Worm (Caenorhabditis elegans): ENCODE data around the gene col-146.

The col-146 gene

DNA sequence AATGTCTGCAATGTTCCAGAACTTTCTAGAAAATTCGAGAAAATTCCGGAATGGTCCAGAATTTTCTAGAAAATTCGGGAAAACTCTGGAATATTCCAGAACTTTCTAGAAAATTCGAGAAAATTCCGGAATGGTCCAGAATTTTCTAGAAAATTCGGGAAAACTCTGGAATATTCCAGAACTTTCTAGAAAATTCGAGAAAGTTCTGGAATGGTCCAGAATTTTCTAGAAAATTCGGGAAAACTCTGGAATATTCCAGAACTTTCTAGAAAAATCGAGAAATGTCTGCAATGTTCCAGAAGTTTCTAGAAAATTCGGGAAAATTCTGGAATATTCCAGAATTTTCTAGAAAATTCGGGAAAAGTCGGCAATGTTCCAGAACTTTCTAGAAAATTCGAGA, 26.3 kb upstream of the col-146 start:
- 0 out of 2 replicates have a peak, but pooled peaks have one; percentile 47 for TF ChIP-seq pes-1 (GFP tag; IDR thresholded peaks at IDR 0.05)

DNA sequence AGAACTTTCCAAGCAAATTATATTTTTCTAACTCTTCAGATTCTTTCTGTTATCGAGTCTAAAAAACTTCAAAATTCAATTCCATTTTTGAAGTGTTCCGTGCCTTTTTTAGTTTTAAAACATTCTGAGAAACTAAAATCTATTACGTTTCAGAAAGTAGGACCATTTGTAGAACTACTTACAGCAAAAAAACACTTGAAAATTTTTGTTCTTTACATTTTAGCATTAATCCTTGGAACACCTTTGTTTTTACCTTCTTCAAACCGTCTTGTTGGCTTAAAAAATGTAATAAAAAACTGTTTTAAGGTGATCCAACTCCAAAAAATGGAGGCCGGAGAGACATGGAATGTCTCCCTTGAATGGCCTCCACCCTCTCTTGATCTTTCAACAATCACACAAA, 21.5 kb upstream of the col-146 start, which contains the start of gene dop-2:
Gene dop-2, plus strand, starts transcription at position 301 of the 400 bp plus-strand sequence.
- TF ChIP-seq hmg-4 (GFP tag; optimal IDR thresholded peaks at IDR 0.05) (no peak), ama-1 (optimal IDR thresholded peaks at IDR 0.05) (no peak), flt-1 (GFP tag; IDR thresholded peaks at IDR 0.05) (no peak), ceh-36 (tag; optimal IDR thresholded peaks at IDR 0.05) (no peak), ets-7 (tag; optimal IDR thresholded peaks at IDR 0.05) (no peak), ceh-13 (GFP tag; optimal IDR thresholded peaks at IDR 0.05) (no peak), hnd-1 (tag; optimal IDR thresholded peaks at IDR 0.05) (no peak), aly-1 (tag; optimal IDR thresholded peaks at IDR 0.05) (no peak), hmbx-1 (tag; optimal IDR thresholded peaks at IDR 0.05) (no peak), F13C5.2 (tag; optimal IDR thresholded peaks at IDR 0.05) (no peak)

DNA sequence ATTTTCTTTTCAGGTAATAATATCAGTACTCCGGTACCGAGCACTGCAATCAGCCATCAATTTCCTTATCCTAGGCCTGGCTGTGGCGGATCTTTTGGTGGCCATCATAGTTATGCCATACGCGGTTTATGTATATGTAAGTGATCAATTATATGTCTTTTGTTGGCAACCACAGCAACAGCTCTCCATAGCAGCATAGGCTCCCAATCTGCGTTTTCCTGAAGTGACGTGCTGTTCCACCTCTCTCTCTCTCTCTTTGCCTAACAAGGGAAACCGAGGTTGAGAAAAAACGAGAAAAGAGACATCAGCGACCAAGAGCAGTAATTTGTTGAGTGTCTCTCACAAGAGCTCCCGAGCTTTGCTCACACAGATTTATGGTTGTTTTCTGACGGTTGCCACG, 20.5 kb upstream of the col-146 start:
- TF ChIP-seq aly-1 (tag; optimal IDR thresholded peaks at IDR 0.05): no peak
- no peak for TF ChIP-seq ceh-36 (tag; optimal IDR thresholded peaks at IDR 0.05)
- no peak for TF ChIP-seq tbx-11 (GFP tag; IDR thresholded peaks at IDR 0.05)
- TF ChIP-seq ceh-13 (GFP tag; optimal IDR thresholded peaks at IDR 0.05): no peak
- TF ChIP-seq ama-1 (optimal IDR thresholded peaks at IDR 0.05): no peak
- no peak for TF ChIP-seq scrt-1 (GFP tag; IDR thresholded peaks at IDR 0.05)
- no peak for TF ChIP-seq hmg-4 (GFP tag; optimal IDR thresholded peaks at IDR 0.05)
- no peak for TF ChIP-seq sea-1 (GFP tag; conservative IDR thresholded peaks at IDR 0.05)

DNA sequence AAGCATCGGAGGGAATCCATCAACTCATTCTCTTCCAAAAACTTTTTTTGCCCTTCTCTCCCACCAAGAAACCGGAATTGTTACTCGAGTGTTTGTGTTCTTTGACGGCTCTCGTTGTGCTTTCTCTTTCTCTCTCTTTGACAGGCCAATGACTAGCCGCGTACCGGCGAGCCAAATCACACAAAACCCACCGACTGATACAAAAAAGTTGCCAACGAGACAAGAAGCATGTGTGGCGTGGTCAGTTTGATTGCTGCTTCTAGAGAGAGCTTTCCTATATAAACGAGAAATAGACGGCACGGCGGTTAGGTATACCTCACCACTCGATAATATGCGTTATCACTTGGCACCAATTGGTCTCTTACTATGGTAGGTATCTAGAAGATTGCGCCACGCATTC, 14.0 kb upstream of the col-146 start, which contains the start of gene pqn-63:
Gene pqn-63, plus strand, starts transcription at position 307 of the 400 bp plus-strand sequence.
- TF ChIP-seq tbx-37 (GFP tag; conservative IDR thresholded peaks at IDR 0.05): no peak
- TF ChIP-seq tbx-11 (GFP tag; IDR thresholded peaks at IDR 0.05): no peak
- no peak for TF ChIP-seq hmg-4 (GFP tag; optimal IDR thresholded peaks at IDR 0.05)
- TF ChIP-seq sea-1 (GFP tag; conservative IDR thresholded peaks at IDR 0.05): no peak
- TF ChIP-seq ceh-36 (tag; optimal IDR thresholded peaks at IDR 0.05): no peak
- TF ChIP-seq aly-1 (tag; optimal IDR thresholded peaks at IDR 0.05): no peak
- no peak for TF ChIP-seq tra-4 (tag; optimal IDR thresholded peaks at IDR 0.05)
- no peak for TF ChIP-seq hnd-1 (tag; optimal IDR thresholded peaks at IDR 0.05)
- no peak for TF ChIP-seq ama-1 (optimal IDR thresholded peaks at IDR 0.05)
- TF ChIP-seq F13C5.2 (tag; optimal IDR thresholded peaks at IDR 0.05): no peak
- TF ChIP-seq B0310.2 (tag; optimal IDR thresholded peaks at IDR 0.05): no peak
- no peak for TF ChIP-seq pes-1 (GFP tag; IDR thresholded peaks at IDR 0.05)
- TF ChIP-seq ets-7 (tag; optimal IDR thresholded peaks at IDR 0.05): no peak
- no peak for TF ChIP-seq hmbx-1 (tag; optimal IDR thresholded peaks at IDR 0.05)
- no peak for TF ChIP-seq scrt-1 (GFP tag; IDR thresholded peaks at IDR 0.05)
- no peak for TF ChIP-seq ceh-13 (GFP tag; optimal IDR thresholded peaks at IDR 0.05)
- TF ChIP-seq flt-1 (GFP tag; IDR thresholded peaks at IDR 0.05): no peak

DNA sequence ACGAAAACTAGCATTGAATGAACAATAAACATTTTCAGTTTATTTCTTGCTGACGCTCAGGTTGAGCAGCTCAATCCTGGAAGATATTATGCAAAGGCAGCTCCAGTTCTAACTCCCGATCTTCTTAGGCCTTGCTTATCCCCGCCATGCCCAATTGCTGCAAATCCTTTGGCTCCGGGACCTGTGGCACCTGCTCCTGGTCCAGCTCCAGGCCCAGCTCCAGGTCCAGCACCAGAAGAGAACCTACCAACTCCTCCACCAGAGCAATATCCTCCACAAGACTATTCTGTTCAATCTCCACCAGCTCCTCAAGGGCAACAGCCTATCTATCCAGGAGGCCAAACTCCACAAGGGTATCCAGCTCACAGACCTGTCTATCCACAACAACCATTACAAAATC, 13.6 kb upstream of the col-146 start:
- TF ChIP-seq pes-1 (GFP tag; IDR thresholded peaks at IDR 0.05) (no peak), B0310.2 (tag; optimal IDR thresholded peaks at IDR 0.05) (no peak), tbx-11 (GFP tag; IDR thresholded peaks at IDR 0.05) (no peak), aly-1 (tag; optimal IDR thresholded peaks at IDR 0.05) (no peak), hmg-4 (GFP tag; optimal IDR thresholded peaks at IDR 0.05) (no peak), tra-4 (tag; optimal IDR thresholded peaks at IDR 0.05) (no peak), ets-7 (tag; optimal IDR thresholded peaks at IDR 0.05) (no peak), hmbx-1 (tag; optimal IDR thresholded peaks at IDR 0.05) (no peak), ceh-13 (GFP tag; optimal IDR thresholded peaks at IDR 0.05) (no peak), hnd-1 (tag; optimal IDR thresholded peaks at IDR 0.05) (no peak), sea-1 (GFP tag; conservative IDR thresholded peaks at IDR 0.05) (no peak), scrt-1 (GFP tag; IDR thresholded peaks at IDR 0.05) (no peak), flt-1 (GFP tag; IDR thresholded peaks at IDR 0.05) (no peak)

DNA sequence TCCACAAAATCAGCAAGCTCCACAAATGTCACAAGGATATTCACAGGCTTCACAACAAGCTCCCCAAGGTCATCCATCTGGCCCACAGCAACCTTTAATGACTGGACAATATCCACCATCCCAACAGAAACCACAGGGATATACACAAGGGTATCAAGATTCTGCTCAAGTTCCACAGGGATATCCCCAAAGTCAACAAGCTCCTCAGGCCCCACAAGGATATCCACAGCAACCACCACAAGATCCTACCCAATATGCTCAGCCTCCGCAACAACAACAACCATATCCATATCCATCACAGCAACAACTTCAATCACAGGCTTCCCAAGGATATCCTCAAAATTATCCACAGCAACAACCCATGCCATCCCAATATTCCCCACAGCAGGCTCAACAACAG, 13.1 kb upstream of the col-146 start:
- TF ChIP-seq ceh-36 (tag; optimal IDR thresholded peaks at IDR 0.05): no peak
- TF ChIP-seq hmg-4 (GFP tag; optimal IDR thresholded peaks at IDR 0.05): peak; percentile 17

DNA sequence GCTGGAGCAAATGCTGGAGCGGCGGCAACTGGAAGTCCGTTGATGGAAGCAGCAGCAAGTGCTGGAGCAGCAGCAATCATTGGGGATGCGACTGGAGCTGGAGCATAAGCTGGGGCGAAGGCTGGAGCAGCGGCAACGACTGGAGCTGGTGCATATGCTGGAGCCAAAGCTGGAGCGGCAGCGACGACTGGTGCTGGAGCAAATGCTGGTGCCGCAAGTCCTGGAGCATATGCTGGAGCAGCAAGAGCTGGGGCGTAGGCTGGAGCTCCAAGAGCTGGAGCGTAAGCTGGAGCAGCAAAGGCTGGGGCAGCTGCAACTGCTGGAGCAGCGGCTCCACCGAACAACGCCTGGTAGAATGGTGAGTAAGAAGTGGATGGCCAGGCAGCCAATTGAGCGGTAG, 11.3 kb upstream of the col-146 start:
- TF ChIP-seq tbx-37 (GFP tag; conservative IDR thresholded peaks at IDR 0.05): no peak
- TF ChIP-seq ceh-36 (tag; optimal IDR thresholded peaks at IDR 0.05): no peak
- no peak for TF ChIP-seq tra-4 (tag; optimal IDR thresholded peaks at IDR 0.05)
- TF ChIP-seq sea-1 (GFP tag; conservative IDR thresholded peaks at IDR 0.05): no peak
- no peak for TF ChIP-seq ets-7 (tag; optimal IDR thresholded peaks at IDR 0.05)
- TF ChIP-seq pes-1 (GFP tag; IDR thresholded peaks at IDR 0.05): no peak
- TF ChIP-seq flt-1 (GFP tag; IDR thresholded peaks at IDR 0.05): no peak
- no peak for TF ChIP-seq hmbx-1 (tag; optimal IDR thresholded peaks at IDR 0.05)
- no peak for TF ChIP-seq F13C5.2 (tag; optimal IDR thresholded peaks at IDR 0.05)
- TF ChIP-seq hmg-4 (GFP tag; optimal IDR thresholded peaks at IDR 0.05): no peak
- TF ChIP-seq ceh-13 (GFP tag; optimal IDR thresholded peaks at IDR 0.05): no peak
- TF ChIP-seq scrt-1 (GFP tag; IDR thresholded peaks at IDR 0.05): no peak
- no peak for TF ChIP-seq tbx-11 (GFP tag; IDR thresholded peaks at IDR 0.05)
- TF ChIP-seq B0310.2 (tag; optimal IDR thresholded peaks at IDR 0.05): no peak
- TF ChIP-seq hnd-1 (tag; optimal IDR thresholded peaks at IDR 0.05): no peak
- no peak for TF ChIP-seq aly-1 (tag; optimal IDR thresholded peaks at IDR 0.05)
- no peak for TF ChIP-seq ama-1 (optimal IDR thresholded peaks at IDR 0.05)

DNA sequence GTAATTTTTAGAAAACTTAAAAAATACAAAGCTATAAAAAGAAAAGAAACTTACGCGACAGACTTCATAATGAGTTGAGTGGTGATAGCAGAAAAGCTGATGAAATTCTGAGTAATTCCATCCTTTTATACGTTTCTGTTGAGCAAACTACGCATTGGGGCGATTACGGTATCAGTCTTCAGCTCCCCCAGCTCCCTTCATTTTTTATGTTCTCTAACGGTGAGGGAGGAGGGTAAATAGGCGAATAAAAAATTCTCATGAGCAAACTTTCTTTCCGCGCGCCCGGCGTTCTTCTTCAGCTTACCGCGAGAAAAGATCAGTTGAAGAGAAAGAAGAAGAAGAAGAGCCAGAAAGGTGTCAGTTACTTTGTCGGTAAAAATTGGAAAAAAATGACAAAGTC, 10.8 kb upstream of the col-146 start, which contains the start of gene idpc-7:
Gene idpc-7, minus strand, starts transcription at position 101 of the 400 bp plus-strand sequence.
- TF ChIP-seq tbx-11 (GFP tag; IDR thresholded peaks at IDR 0.05): no peak
- no peak for TF ChIP-seq hmg-4 (GFP tag; optimal IDR thresholded peaks at IDR 0.05)
- no peak for TF ChIP-seq ceh-13 (GFP tag; optimal IDR thresholded peaks at IDR 0.05)
- no peak for TF ChIP-seq tbx-37 (GFP tag; conservative IDR thresholded peaks at IDR 0.05)
- TF ChIP-seq ama-1 (optimal IDR thresholded peaks at IDR 0.05): no peak
- no peak for TF ChIP-seq tra-4 (tag; optimal IDR thresholded peaks at IDR 0.05)
- TF ChIP-seq sea-1 (GFP tag; conservative IDR thresholded peaks at IDR 0.05): no peak
- no peak for TF ChIP-seq hmbx-1 (tag; optimal IDR thresholded peaks at IDR 0.05)

All from whole organism, early embryonic.